Worm (Caenorhabditis elegans) whole organism, mixed stage, embryonic: ENCODE measurements around the gene twk-23.

ENCODE experiments used
- M03D4.4 ChIP-seq: sonication (generic microtip); optimal IDR thresholded peaks from 2 replicates; lab custom pipeline; 2017; ENCODE audit warnings: mild to moderate bottlenecking, missing genetic modification characterization, missing compliant biosample characterization
- bed-3 ChIP-seq: fragments of 200-800 bp; sonication (Bioruptor generic); optimal IDR thresholded peaks from 3 replicates; lab custom pipeline; 2018; ENCODE audit warnings: mild to moderate bottlenecking, missing genetic modification characterization, moderate library complexity, missing compliant biosample characterization
- blmp-1 ChIP-seq: fragments of 150-350 bp; optimal IDR thresholded peaks from 2 replicates; lab custom pipeline; 2014; ENCODE audit warnings: missing biosample characterization, missing genetic modification characterization
- ceh-39 ChIP-seq: fragments of 150-350 bp; optimal IDR thresholded peaks from 2 replicates; lab custom pipeline; 2014; ENCODE audit warnings: missing biosample characterization, missing genetic modification characterization
- ceh-43 ChIP-seq: fragments of 200-800 bp; sonication (Bioruptor generic); optimal IDR thresholded peaks from 2 replicates; lab custom pipeline; 2018; ENCODE audit warnings: mild to moderate bottlenecking, missing genetic modification characterization, moderate library complexity, missing compliant biosample characterization
- ceh-83 ChIP-seq: fragments of 200-800 bp; sonication (Bioruptor generic); optimal IDR thresholded peaks from 2 replicates; lab custom pipeline; 2018; ENCODE audit warnings: mild to moderate bottlenecking, missing genetic modification characterization, missing compliant biosample characterization
- ces-1 ChIP-seq: fragments of 150-350 bp; optimal IDR thresholded peaks from 2 replicates; lab custom pipeline; 2014; ENCODE audit warnings: missing biosample characterization, missing genetic modification reagents, missing genetic modification characterization
- cnd-1 ChIP-seq: fragments of 200-800 bp; sonication (Bioruptor generic); optimal IDR thresholded peaks from 2 replicates; lab custom pipeline; 2018; ENCODE audit warnings: mild to moderate bottlenecking, missing genetic modification characterization, missing compliant biosample characterization
- drap-1 ChIP-seq: fragments of 200-800 bp; sonication (Bioruptor generic); optimal IDR thresholded peaks from 3 replicates; lab custom pipeline; 2018; ENCODE audit warnings: mild to moderate bottlenecking, missing genetic modification characterization, missing compliant biosample characterization
- elt-1 ChIP-seq: sonication (generic microtip); optimal IDR thresholded peaks from 2 replicates; lab custom pipeline; 2017; ENCODE audit warnings: missing genetic modification characterization, mild to moderate bottlenecking, missing compliant biosample characterization, antibody characterized with exemption, moderate library complexity, borderline replicate concordance; ENCODE audit not compliant: insufficient read depth
- elt-3 ChIP-seq: fragments of 150-350 bp; optimal IDR thresholded peaks from 2 replicates; lab custom pipeline; 2014; ENCODE audit warnings: missing biosample characterization, missing genetic modification characterization
- flh-1 ChIP-seq: fragments of 200-800 bp; sonication (Bioruptor generic); optimal IDR thresholded peaks from 2 replicates; lab custom pipeline; 2018; ENCODE audit warnings: mild to moderate bottlenecking, missing genetic modification characterization, moderate library complexity, missing compliant biosample characterization
- ham-2 ChIP-seq: fragments of 200-800 bp; sonication (Bioruptor generic); optimal IDR thresholded peaks from 2 replicates; lab custom pipeline; 2018; ENCODE audit warnings: mild to moderate bottlenecking, missing genetic modification characterization, missing compliant biosample characterization
- hlh-1 ChIP-seq: fragments of 150-350 bp; optimal IDR thresholded peaks from 2 replicates; lab custom pipeline; 2014; ENCODE audit warnings: missing biosample characterization, missing genetic modification reagents, missing genetic modification characterization
- lin-13 ChIP-seq: fragments of 150-350 bp; optimal IDR thresholded peaks from 2 replicates; lab custom pipeline; 2014; ENCODE audit warnings: missing biosample characterization, missing genetic modification characterization
- lin-32 ChIP-seq: fragments of 200-800 bp; sonication (Bioruptor generic); optimal IDR thresholded peaks from 2 replicates; lab custom pipeline; 2018; ENCODE audit warnings: mild to moderate bottlenecking, missing genetic modification characterization, missing compliant biosample characterization
- lsy-2 ChIP-seq: fragments of 150-350 bp; optimal IDR thresholded peaks from 2 replicates; lab custom pipeline; 2014; ENCODE audit warnings: missing biosample characterization, missing genetic modification characterization
- mep-1 ChIP-seq: fragments of 150-350 bp; optimal IDR thresholded peaks from 2 replicates; lab custom pipeline; 2017; ENCODE audit warnings: missing biosample characterization, missing genetic modification reagents, missing genetic modification characterization, inconsistent platforms
- mls-2 ChIP-seq: sonication (generic microtip); optimal IDR thresholded peaks from 2 replicates; lab custom pipeline; 2016; ENCODE audit warnings: mild to moderate bottlenecking, missing genetic modification characterization, moderate library complexity, missing compliant biosample characterization
- nhr-12 ChIP-seq: fragments of 150-350 bp; optimal IDR thresholded peaks from 2 replicates; lab custom pipeline; 2014; ENCODE audit warnings: missing biosample characterization, missing genetic modification characterization
- nhr-2 ChIP-seq: fragments of 150-350 bp; optimal IDR thresholded peaks from 2 replicates; lab custom pipeline; 2014; ENCODE audit warnings: missing biosample characterization, missing genetic modification characterization
- nhr-237 ChIP-seq: fragments of 150-350 bp; optimal IDR thresholded peaks from 2 replicates; lab custom pipeline; 2014; ENCODE audit warnings: missing biosample characterization, missing genetic modification characterization
- nhr-76 ChIP-seq: sonication (generic microtip); optimal IDR thresholded peaks from 2 replicates; lab custom pipeline; 2017; ENCODE audit warnings: missing biosample characterization, missing genetic modification characterization
- pha-4 ChIP-seq: fragments of 150-350 bp; optimal IDR thresholded peaks from 2 replicates; lab custom pipeline; 2018; ENCODE audit warnings: missing biosample characterization, missing genetic modification reagents, missing genetic modification characterization
- snpc-4 ChIP-seq: fragments of 150-350 bp; optimal IDR thresholded peaks from 2 replicates; lab custom pipeline; 2014; ENCODE audit warnings: missing biosample characterization, missing genetic modification characterization
- sptf-1 ChIP-seq: sonication (generic microtip); optimal IDR thresholded peaks from 2 replicates; lab custom pipeline; 2017; ENCODE audit warnings: mild to moderate bottlenecking, missing genetic modification characterization, moderate library complexity, missing compliant biosample characterization
- tbx-8 ChIP-seq: fragments of 200-800 bp; sonication (Bioruptor generic); optimal IDR thresholded peaks from 2 replicates; lab custom pipeline; 2018; ENCODE audit warnings: mild to moderate bottlenecking, missing genetic modification characterization, moderate library complexity, missing compliant biosample characterization
- unc-120 ChIP-seq: sonication (generic microtip); optimal IDR thresholded peaks from 2 replicates; lab custom pipeline; 2017; ENCODE audit warnings: missing genetic modification characterization, missing compliant biosample characterization; ENCODE audit not compliant: poor library complexity, severe bottlenecking
- unc-39 ChIP-seq: fragments of 150-350 bp; optimal IDR thresholded peaks from 2 replicates; lab custom pipeline; 2014; ENCODE audit warnings: missing biosample characterization, missing genetic modification characterization
- unc-62 ChIP-seq: fragments of 150-350 bp; optimal IDR thresholded peaks from 2 replicates; lab custom pipeline; 2014; ENCODE audit warnings: missing biosample characterization, missing genetic modification reagents, missing genetic modification characterization
- zip-8 ChIP-seq: fragments of 150-350 bp; optimal IDR thresholded peaks from 2 replicates; lab custom pipeline; 2014; ENCODE audit warnings: missing biosample characterization, missing genetic modification characterization
- ztf-11 ChIP-seq: fragments of 150-350 bp; optimal IDR thresholded peaks from 2 replicates; lab custom pipeline; 2014; ENCODE audit warnings: missing biosample characterization, missing genetic modification characterization

Gene twk-23

DNA sequence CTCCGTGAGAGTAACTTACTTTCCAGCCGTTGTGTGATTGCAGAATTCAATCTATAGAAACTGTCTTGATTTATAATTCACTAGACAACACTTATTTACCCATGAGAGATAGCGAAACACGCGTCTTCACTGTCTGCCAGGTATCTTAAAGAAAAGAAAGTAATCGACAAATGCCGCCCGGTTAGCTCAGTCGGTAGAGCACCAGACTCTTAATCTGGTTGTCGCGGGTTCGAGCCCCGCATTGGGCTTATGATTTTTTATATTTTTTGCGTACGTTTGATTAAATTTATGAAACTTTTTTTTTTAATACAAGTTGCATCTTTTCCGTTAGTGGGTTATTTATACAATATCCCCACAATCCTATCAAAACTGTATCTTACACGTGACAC, 41.3 kb downstream of the twk-23 start:
- no peak for TF ChIP-seq sptf-1 (tag; lab: Kevin White, UChicago)
- no peak for TF ChIP-seq hlh-1
- no peak for TF ChIP-seq drap-1
- TF ChIP-seq bed-3 (GFP tag; lab: Kevin White, UChicago), result no peak
- no peak for TF ChIP-seq lin-13 (tag; lab: Kevin White, UChicago)
- no peak for TF ChIP-seq unc-62 (GFP tag; lab: Kevin White, UChicago)
- no peak for TF ChIP-seq cnd-1 (tag; lab: Kevin White, UChicago)
- no peak for TF ChIP-seq nhr-2 (tag; lab: Kevin White, UChicago)
- no peak for TF ChIP-seq mep-1
- no peak for TF ChIP-seq ceh-83 (GFP tag; lab: Kevin White, UChicago)
- TF ChIP-seq ceh-39 (tag; lab: Kevin White, UChicago), result no peak
- TF ChIP-seq elt-1 (tag; lab: Kevin White, UChicago), result no peak
- TF ChIP-seq snpc-4 (tag; lab: Kevin White, UChicago), result no peak
- no peak for TF ChIP-seq nhr-237 (tag; lab: Kevin White, UChicago)
- TF ChIP-seq M03D4.4 (tag; lab: Kevin White, UChicago), result no peak
- no peak for TF ChIP-seq blmp-1 (tag; lab: Kevin White, UChicago)
- TF ChIP-seq, all 35 proteins: peak for 0

DNA sequence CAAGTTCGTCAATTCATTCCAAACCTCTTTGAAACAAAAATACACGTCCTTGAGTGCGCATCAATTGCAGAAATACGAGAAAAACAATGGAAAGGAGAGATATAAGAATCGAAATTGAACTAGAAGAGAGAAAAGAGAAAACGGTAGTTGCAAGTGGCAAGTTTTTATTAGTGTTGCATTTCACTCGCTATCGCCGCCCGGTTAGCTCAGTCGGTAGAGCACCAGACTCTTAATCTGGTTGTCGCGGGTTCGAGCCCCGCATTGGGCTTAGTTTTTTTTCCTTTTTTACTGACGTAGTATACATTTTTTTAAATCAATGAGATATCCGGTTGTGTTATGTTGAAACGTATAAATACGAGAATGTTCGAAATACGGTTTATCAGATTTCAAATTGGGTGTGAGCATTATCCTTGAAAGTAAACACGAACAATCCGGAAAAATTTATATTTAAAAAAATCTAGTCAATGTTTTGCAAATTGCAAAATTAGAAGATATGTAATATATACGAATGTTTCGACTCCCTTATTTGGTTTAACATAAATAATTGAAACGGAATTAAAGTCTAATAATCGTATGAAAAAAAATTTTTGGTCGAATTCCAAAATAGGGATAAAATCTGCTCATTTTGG, 41.8 kb downstream of the twk-23 start:
- TF ChIP-seq blmp-1 (tag; lab: Kevin White, UChicago) (no peak), sptf-1 (tag; lab: Kevin White, UChicago) (no peak), ceh-43 (no peak), flh-1 (GFP tag; lab: Kevin White, UChicago) (peak; percentile 0), mls-2 (no peak), mep-1 (no peak), ces-1 (GFP tag; lab: Kevin White, UChicago) (no peak), bed-3 (GFP tag; lab: Kevin White, UChicago) (peak; percentile 31), snpc-4 (tag; lab: Kevin White, UChicago) (no peak), lin-13 (tag; lab: Kevin White, UChicago) (no peak), unc-120 (tag; lab: Kevin White, UChicago) (peak; percentile 19), M03D4.4 (tag; lab: Kevin White, UChicago) (peak; percentile 9), nhr-12 (tag; lab: Kevin White, UChicago) (no peak)

DNA sequence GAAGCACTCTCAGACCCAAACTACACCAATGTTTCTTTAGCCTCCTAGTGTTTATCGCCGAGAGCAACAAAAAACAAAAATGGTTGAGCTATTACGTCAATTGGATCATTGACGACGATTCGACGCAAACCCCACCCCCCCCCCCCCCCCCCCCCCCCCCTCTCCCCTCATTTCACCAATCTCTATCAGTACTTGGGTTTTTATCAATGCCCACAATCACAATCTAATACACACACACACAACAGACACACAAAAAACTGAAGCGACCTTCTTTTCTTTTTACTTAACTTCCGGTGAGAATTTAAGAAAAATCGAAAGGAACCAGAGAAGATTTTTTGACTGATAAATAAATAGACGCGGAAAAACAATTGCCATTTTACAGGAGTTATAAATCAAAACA, 47.9 kb downstream of the twk-23 start:
- TF ChIP-seq drap-1 (no peak), bed-3 (GFP tag; lab: Kevin White, UChicago) (no peak), mls-2 (no peak), blmp-1 (tag; lab: Kevin White, UChicago) (no peak), mep-1 (no peak), nhr-2 (tag; lab: Kevin White, UChicago) (no peak), unc-120 (tag; lab: Kevin White, UChicago) (no peak), lin-32 (GFP tag; lab: Kevin White, UChicago) (no peak), flh-1 (GFP tag; lab: Kevin White, UChicago) (no peak), tbx-8 (no peak), elt-3 (no peak), unc-39 (tag; lab: Kevin White, UChicago) (no peak), zip-8 (no peak)

DNA sequence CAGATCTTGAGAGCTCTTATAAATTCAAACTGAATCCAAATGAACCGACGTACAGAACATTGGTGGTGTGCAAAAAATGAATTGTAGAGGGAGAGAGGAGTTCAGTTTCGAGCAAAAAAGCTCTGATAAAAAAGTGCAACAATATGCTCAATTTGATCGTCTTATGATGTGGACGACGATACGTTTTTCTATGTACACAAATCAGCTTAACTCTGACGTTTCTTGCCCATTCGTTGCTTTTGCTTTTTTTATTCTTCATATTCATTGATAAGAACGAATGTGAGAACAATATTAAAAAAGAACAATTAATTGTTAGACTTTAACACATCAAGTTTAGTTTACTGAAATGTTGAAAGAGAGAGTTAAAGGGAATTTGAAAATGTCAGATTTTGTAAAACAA, 49.2 kb downstream of the twk-23 start:
- TF ChIP-seq ham-2 (GFP tag; lab: Kevin White, UChicago) (no peak), ztf-11 (tag; lab: Kevin White, UChicago) (no peak), sptf-1 (tag; lab: Kevin White, UChicago) (no peak), unc-62 (GFP tag; lab: Kevin White, UChicago) (no peak), nhr-76 (tag; lab: Kevin White, UChicago) (no peak), hlh-1 (no peak), pha-4 (no peak), ces-1 (GFP tag; lab: Kevin White, UChicago) (no peak), lsy-2 (tag; lab: Kevin White, UChicago) (no peak), cnd-1 (tag; lab: Kevin White, UChicago) (no peak), nhr-237 (tag; lab: Kevin White, UChicago) (no peak), elt-1 (tag; lab: Kevin White, UChicago) (no peak), bed-3 (GFP tag; lab: Kevin White, UChicago) (no peak), ceh-83 (GFP tag; lab: Kevin White, UChicago) (no peak), tbx-8 (no peak)
